Worm (Caenorhabditis elegans) whole organism, L1 larva: Measurements from ENCODE around the gene F31F4.17.

Experiments
- C04F5.9 ChIP-seq: sonication (generic microtip); optimal IDR thresholded peaks from 2 replicates; lab custom pipeline; 2016; ENCODE audit warnings: missing genetic modification characterization, missing compliant biosample characterization
- C16A3.4 ChIP-seq: fragments of 150-350 bp; optimal IDR thresholded peaks from 2 replicates; lab custom pipeline; 2014; ENCODE audit warnings: missing biosample characterization, missing genetic modification characterization
- C34B4.2 ChIP-seq: sonication (generic microtip); optimal IDR thresholded peaks from 2 replicates; lab custom pipeline; 2017; ENCODE audit warnings: mild to moderate bottlenecking, missing genetic modification characterization, missing compliant biosample characterization
- Y116A8C.19 ChIP-seq: sonication (generic microtip); optimal IDR thresholded peaks from 2 replicates; lab custom pipeline; 2016; ENCODE audit warnings: missing compliant biosample characterization, missing genetic modification characterization, borderline replicate concordance
- aha-1 ChIP-seq: fragments of 150-350 bp; optimal IDR thresholded peaks from 2 replicates; lab custom pipeline; 2014; ENCODE audit warnings: missing biosample characterization, missing genetic modification characterization
- alr-1 ChIP-seq: fragments of 200-800 bp; sonication (Bioruptor generic); optimal IDR thresholded peaks from 2 replicates; lab custom pipeline; 2018; ENCODE audit warnings: borderline replicate concordance, mild to moderate bottlenecking, missing genetic modification characterization, missing compliant biosample characterization
- ceh-8 ChIP-seq: fragments of 200-800 bp; sonication (Bioruptor generic); optimal IDR thresholded peaks from 2 replicates; lab custom pipeline; 2018; ENCODE audit warnings: mild to moderate bottlenecking, missing genetic modification characterization, moderate library complexity, missing compliant biosample characterization
- ceh-82 ChIP-seq, 3 experiments: fragments of 150-350 bp in 1 of 3; sonication (generic microtip) in 2 of 3; optimal IDR thresholded peaks; 2 replicates each; lab custom pipeline; 2014 to 2017; ENCODE audit warnings: missing biosample characterization in 3 of 3, missing genetic modification characterization in 3 of 3
- ceh-88 ChIP-seq: fragments of 200-800 bp; sonication (Bioruptor generic); IDR thresholded peaks from 2 replicates; pipeline ENCODE4 v1.3.6; 2022; ENCODE audit warnings: missing genetic modification characterization, missing compliant biosample characterization
- ceh-90 ChIP-seq: sonication (generic microtip); optimal IDR thresholded peaks from 2 replicates; lab custom pipeline; 2016; ENCODE audit warnings: missing genetic modification characterization, missing compliant biosample characterization
- dpl-1 ChIP-seq, 3 experiments: fragments of 150-350 bp in 2 of 3; sonication (generic microtip) in 1 of 3; optimal IDR thresholded peaks; 2 replicates each; lab custom pipeline; 2014 to 2017; ENCODE audit warnings: missing biosample characterization in 3 of 3, missing genetic modification characterization in 3 of 3, missing genetic modification reagents in 3 of 3
- dsc-1 ChIP-seq: sonication (generic microtip); optimal IDR thresholded peaks from 2 replicates; lab custom pipeline; 2016; ENCODE audit warnings: mild to moderate bottlenecking, missing genetic modification characterization, missing compliant biosample characterization
- efl-1 ChIP-seq, 4 experiments: fragments of 150-350 bp; optimal IDR thresholded peaks in 3 of 4; peaks in 1 of 4; 1 replicate in 1 of 4; 2 replicates in 3 of 4; lab custom pipeline; 2014; ENCODE audit warnings: missing biosample characterization in 2 of 4, missing genetic modification characterization in 2 of 4, missing genetic modification reagents in 2 of 4
- efl-3 ChIP-seq: fragments of 200-800 bp; sonication (Bioruptor generic); optimal IDR thresholded peaks from 2 replicates; lab custom pipeline; 2018; ENCODE audit warnings: mild to moderate bottlenecking, missing genetic modification characterization, missing compliant biosample characterization
- egl-13 ChIP-seq: sonication (generic microtip); optimal IDR thresholded peaks from 2 replicates; lab custom pipeline; 2016; ENCODE audit warnings: missing genotype, missing genetic modification reagents, missing genetic modification characterization, missing compliant biosample characterization
- elt-2 ChIP-seq: sonication (generic microtip); optimal IDR thresholded peaks from 2 replicates; lab custom pipeline; 2016; ENCODE audit warnings: missing genetic modification characterization, mild to moderate bottlenecking, inconsistent platforms, missing compliant biosample characterization, missing genetic modification reagents
- ets-5 ChIP-seq: fragments of 200-800 bp; sonication (Bioruptor generic); IDR thresholded peaks from 2 replicates; pipeline ENCODE4 v1.3.6; 2022; ENCODE audit warnings: missing genetic modification characterization, missing compliant biosample characterization
- fkh-10 ChIP-seq: sonication (generic microtip); optimal IDR thresholded peaks from 2 replicates; lab custom pipeline; 2017; ENCODE audit warnings: missing biosample characterization, missing genetic modification reagents, missing genetic modification characterization
- hlh-4 ChIP-seq: sonication (generic microtip); optimal IDR thresholded peaks from 2 replicates; lab custom pipeline; 2016; ENCODE audit warnings: mild to moderate bottlenecking, missing genetic modification characterization, missing compliant biosample characterization
- hpl-2 ChIP-seq: fragments of 150-350 bp; optimal IDR thresholded peaks from 2 replicates; lab custom pipeline; 2014; ENCODE audit warnings: missing biosample characterization, missing genetic modification reagents, missing genetic modification characterization
- irx-1 ChIP-seq: sonication (generic microtip); optimal IDR thresholded peaks from 2 replicates; lab custom pipeline; 2016; ENCODE audit warnings: missing genetic modification characterization, missing compliant biosample characterization
- isw-1 ChIP-seq: fragments of 200-800 bp; sonication (Bioruptor generic); IDR thresholded peaks from 2 replicates; pipeline ENCODE4 v1.3.6; 2022; ENCODE audit warnings: missing genetic modification characterization, missing compliant biosample characterization
- jun-1 ChIP-seq: fragments of 150-350 bp; optimal IDR thresholded peaks from 2 replicates; lab custom pipeline; 2014; ENCODE audit warnings: missing biosample characterization, missing genetic modification reagents, missing genetic modification characterization
- lin-13 ChIP-seq: fragments of 150-350 bp; optimal IDR thresholded peaks from 2 replicates; lab custom pipeline; 2014; ENCODE audit warnings: missing biosample characterization, missing genetic modification reagents, missing genetic modification characterization
- lin-15B ChIP-seq: fragments of 150-350 bp; sonication (generic microtip); optimal IDR thresholded peaks from 3 replicates; lab custom pipeline; 2014; ENCODE audit warnings: missing biosample characterization, missing genetic modification characterization
- lin-35 ChIP-seq, 2 experiments: fragments of 150-350 bp; optimal IDR thresholded peaks; 2 replicates each; lab custom pipeline; 2014; ENCODE audit warnings: missing biosample characterization in 2 of 2, missing genetic modification characterization in 2 of 2, missing genetic modification reagents in 2 of 2
- lir-3 ChIP-seq: sonication (generic microtip); optimal IDR thresholded peaks from 2 replicates; lab custom pipeline; 2016; ENCODE audit warnings: mild to moderate bottlenecking, missing genetic modification characterization, moderate library complexity, missing compliant biosample characterization; ENCODE audit not compliant: poor library complexity
- mab-9 ChIP-seq: fragments of 200-800 bp; sonication (Bioruptor generic); IDR thresholded peaks from 2 replicates; pipeline ENCODE4 v1.3.6; 2022; ENCODE audit warnings: missing genetic modification reagents, missing genetic modification characterization, missing compliant biosample characterization
- mef-2 ChIP-seq: fragments of 150-350 bp; optimal IDR thresholded peaks from 2 replicates; lab custom pipeline; 2014; ENCODE audit warnings: missing biosample characterization, missing genetic modification characterization
- nhr-11 ChIP-seq: fragments of 150-350 bp; optimal IDR thresholded peaks from 2 replicates; lab custom pipeline; 2014; ENCODE audit warnings: missing biosample characterization, missing genetic modification characterization
- nhr-12 ChIP-seq: sonication (generic microtip); optimal IDR thresholded peaks from 2 replicates; lab custom pipeline; 2017; ENCODE audit warnings: missing biosample characterization, missing genetic modification characterization
- nhr-19 ChIP-seq: fragments of 200-800 bp; sonication (Bioruptor generic); conservative IDR thresholded peaks from 2 replicates; pipeline ENCODE4 v1.3.6; 2022; ENCODE audit warnings: missing genetic modification characterization, missing compliant biosample characterization
- nhr-28 ChIP-seq: fragments of 150-350 bp; optimal IDR thresholded peaks from 2 replicates; lab custom pipeline; 2014; ENCODE audit warnings: missing biosample characterization, missing genetic modification characterization
- nhr-47 ChIP-seq: sonication (generic microtip); optimal IDR thresholded peaks from 2 replicates; lab custom pipeline; 2016; ENCODE audit warnings: mild to moderate bottlenecking, missing genetic modification characterization, moderate library complexity, missing compliant biosample characterization
- nhr-76 ChIP-seq: sonication (generic microtip); optimal IDR thresholded peaks from 2 replicates; lab custom pipeline; 2017; ENCODE audit warnings: missing biosample characterization, missing genetic modification characterization
- nhr-77 ChIP-seq: fragments of 150-350 bp; optimal IDR thresholded peaks from 2 replicates; lab custom pipeline; 2014; ENCODE audit warnings: missing biosample characterization, missing genetic modification characterization
- nhr-90 ChIP-seq: sonication (generic microtip); optimal IDR thresholded peaks from 2 replicates; lab custom pipeline; 2016; ENCODE audit warnings: mild to moderate bottlenecking, missing genetic modification characterization, missing compliant biosample characterization; ENCODE audit not compliant: poor library complexity
- pqm-1 ChIP-seq: sonication (generic microtip); optimal IDR thresholded peaks from 3 replicates; lab custom pipeline; 2017; ENCODE audit warnings: missing biosample characterization, missing genetic modification characterization
- rnt-1 ChIP-seq: sonication (generic microtip); optimal IDR thresholded peaks from 2 replicates; lab custom pipeline; 2016; ENCODE audit warnings: mild to moderate bottlenecking, missing genetic modification characterization, moderate library complexity, missing compliant biosample characterization
- snpc-4 ChIP-seq: fragments of 150-350 bp; optimal IDR thresholded peaks from 2 replicates; lab custom pipeline; 2014; ENCODE audit warnings: missing biosample characterization, missing genetic modification characterization
- snu-23 ChIP-seq: sonication (generic microtip); optimal IDR thresholded peaks from 2 replicates; lab custom pipeline; 2016; ENCODE audit warnings: missing genetic modification characterization, missing compliant biosample characterization
- sptf-1 ChIP-seq: fragments of 150-350 bp; optimal IDR thresholded peaks from 2 replicates; lab custom pipeline; 2014; ENCODE audit warnings: missing biosample characterization, missing genetic modification characterization
- tbx-2 ChIP-seq: sonication (generic microtip); optimal IDR thresholded peaks from 2 replicates; lab custom pipeline; 2016; ENCODE audit warnings: missing genetic modification characterization, missing compliant biosample characterization
- unc-130 ChIP-seq: fragments of 150-350 bp; optimal IDR thresholded peaks from 2 replicates; lab custom pipeline; 2017; ENCODE audit warnings: missing biosample characterization, missing genetic modification characterization, inconsistent platforms
- unc-30 ChIP-seq: sonication (generic microtip); optimal IDR thresholded peaks from 2 replicates; lab custom pipeline; 2017; ENCODE audit warnings: missing biosample characterization, missing genetic modification characterization
- unc-62 ChIP-seq: fragments of 150-350 bp; optimal IDR thresholded peaks from 2 replicates; lab custom pipeline; 2014; ENCODE audit warnings: missing biosample characterization, missing genetic modification reagents, missing genetic modification characterization
- unc-86 ChIP-seq: sonication (generic microtip); optimal IDR thresholded peaks from 2 replicates; lab custom pipeline; 2016; ENCODE audit warnings: missing genetic modification characterization, missing compliant biosample characterization
- xbp-1 ChIP-seq: sonication (generic microtip); optimal IDR thresholded peaks from 2 replicates; lab custom pipeline; 2016; ENCODE audit warnings: missing genetic modification characterization, missing compliant biosample characterization
- ztf-4 ChIP-seq: fragments of 150-350 bp; optimal IDR thresholded peaks from 2 replicates; lab custom pipeline; 2014; ENCODE audit warnings: missing biosample characterization, missing genetic modification characterization

The F31F4.17 gene

DNA sequence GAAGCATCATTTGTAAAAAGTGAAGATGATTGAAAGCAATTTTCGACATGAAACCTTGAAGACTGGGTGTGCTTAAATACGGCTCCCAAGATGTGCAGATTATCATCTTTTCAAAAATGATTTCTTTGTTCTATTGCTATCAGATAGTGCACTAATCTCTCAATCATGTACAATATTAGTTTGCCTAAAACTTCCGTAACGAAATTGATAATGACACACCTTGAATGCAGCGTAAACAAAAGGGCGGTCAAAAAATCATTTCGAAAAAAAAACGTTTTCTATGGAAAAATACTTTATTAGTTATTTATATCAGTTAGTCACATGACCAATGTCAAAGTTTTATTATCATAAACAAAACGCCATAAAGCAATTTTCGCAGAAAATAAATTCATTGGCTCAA is 37.2 kb downstream of the F31F4.17 start, which contains the start of gene F48G7.5:
Gene F48G7.5, minus strand, starts transcription at position 34 of the 400 bp plus-strand sequence.
- TF ChIP-seq lin-15B (no peak), nhr-12 (no peak), elt-2 (peak; percentile 29)
- TF ChIP-seq, all 84 proteins: peak for 1

DNA sequence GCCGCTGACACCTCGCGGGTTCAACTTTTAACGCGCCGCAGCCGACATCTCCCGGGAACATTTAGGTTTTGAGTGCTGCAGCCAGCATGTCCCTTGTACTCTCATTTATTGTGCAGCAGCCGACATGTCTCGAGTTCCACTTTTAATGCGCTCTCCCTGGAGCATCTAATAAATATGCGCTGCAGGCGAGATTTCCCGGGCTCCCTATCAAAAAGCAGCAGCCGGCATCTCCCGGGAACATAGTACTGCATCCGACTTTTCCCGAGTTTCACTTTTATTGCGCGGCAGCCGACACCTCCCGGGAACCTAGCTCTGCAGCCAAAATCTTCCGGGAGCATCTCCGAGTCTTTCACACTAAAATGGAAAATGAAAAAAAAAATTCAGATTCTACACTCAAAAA is 39.1 kb downstream of the F31F4.17 start:
- TF ChIP-seq ztf-4 (tag; lab: Kevin White, UChicago) (no peak), ceh-90 (tag; lab: Kevin White, UChicago) (no peak), mab-9 (GFP tag; lab: Robert Waterston, UW) (no peak), unc-130 (tag; lab: Kevin White, UChicago) (no peak)

DNA sequence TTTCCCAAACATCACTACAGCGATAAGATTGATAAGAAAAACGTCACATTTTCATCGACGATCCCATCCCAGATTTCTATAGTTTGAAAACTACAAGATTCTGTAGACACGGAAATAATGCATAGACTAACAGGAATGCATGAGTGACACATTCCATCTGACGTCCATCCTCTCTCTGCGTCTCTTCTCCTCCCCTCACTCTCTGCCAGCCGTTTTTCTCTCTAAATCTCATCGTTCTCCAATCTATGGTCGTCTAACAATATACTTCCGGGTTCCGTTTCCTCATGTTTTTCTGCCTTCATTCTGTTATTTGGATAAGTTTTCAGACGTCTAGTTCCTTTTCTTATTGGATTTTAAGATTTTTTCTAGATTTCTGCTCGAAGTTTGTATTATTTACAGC is 41.1 kb downstream of the F31F4.17 start, which contains the start of gene F48G7.4:
Gene F48G7.4, plus strand, starts transcription at position 400 of the 400 bp plus-strand sequence.
- no peak for TF ChIP-seq aha-1 (tag; lab: Kevin White, UChicago)
- peak; percentile 47 for TF ChIP-seq irx-1
- TF ChIP-seq snu-23 (GFP tag; lab: Kevin White, UChicago): peak; percentile 86
- TF ChIP-seq C04F5.9 (tag; lab: Kevin White, UChicago): no peak
- TF ChIP-seq nhr-28 (tag; lab: Kevin White, UChicago): no peak
- no peak for TF ChIP-seq sptf-1 (tag; lab: Kevin White, UChicago)
- TF ChIP-seq nhr-76: no peak
- peak; percentile 60 for TF ChIP-seq dsc-1 (tag; lab: Kevin White, UChicago)
- TF ChIP-seq lir-3 (tag; lab: Kevin White, UChicago): peak; percentile 62
- TF ChIP-seq Y116A8C.19 (tag; lab: Kevin White, UChicago): no peak
- peak; percentile 55 for TF ChIP-seq egl-13
- TF ChIP-seq hlh-4 (tag; lab: Kevin White, UChicago): no peak
- TF ChIP-seq C34B4.2 (tag; lab: Kevin White, UChicago): no peak
- no peak for TF ChIP-seq C16A3.4 (tag; lab: Kevin White, UChicago)
- no peak for TF ChIP-seq unc-62 (GFP tag; lab: Kevin White, UChicago)
- no peak for TF ChIP-seq pqm-1 (tag; lab: Kevin White, UChicago)
- TF ChIP-seq nhr-47 (tag; lab: Kevin White, UChicago): peak; percentile 86
- TF ChIP-seq nhr-19 (GFP tag; lab: Robert Waterston, UW): peak; percentile 60
- TF ChIP-seq nhr-90: no peak
- TF ChIP-seq lin-15B: no peak
- peak; percentile 90 for TF ChIP-seq unc-86 (tag; lab: Kevin White, UChicago)
- no peak for TF ChIP-seq nhr-12
- peak; percentile 64 for TF ChIP-seq jun-1 (tag; lab: Kevin White, UChicago)
- peak; percentile 69 to 90 (median 76) for TF ChIP-seq ceh-82 (tag; optimal IDR thresholded peaks at IDR 0.05; lab: Kevin White, UChicago)
- no peak for TF ChIP-seq efl-3 (GFP tag; lab: Kevin White, UChicago)
- TF ChIP-seq nhr-77 (tag; lab: Kevin White, UChicago): peak; percentile 23
- peak; percentile 73 for TF ChIP-seq nhr-11
- TF ChIP-seq alr-1: no peak
- TF ChIP-seq tbx-2 (tag; lab: Kevin White, UChicago): peak; percentile 86
- TF ChIP-seq lin-35 (GFP tag; optimal IDR thresholded peaks at IDR 0.05; lab: Kevin White, UChicago): peak; percentile 52 to 64
- TF ChIP-seq isw-1 (GFP tag; lab: Robert Waterston, UW): peak; percentile 33
- peak; percentile 22 to 44 (median 32) for TF ChIP-seq dpl-1 (GFP tag; optimal IDR thresholded peaks at IDR 0.05; lab: Kevin White, UChicago)
- TF ChIP-seq ceh-8: no peak
- TF ChIP-seq efl-1 (optimal IDR thresholded peaks at IDR 0.05; lab: Kevin White, UChicago): peak; percentile 73 to 75
- peak in 1 of 2 experiments; percentile 47 for TF ChIP-seq efl-1 (GFP tag; optimal IDR thresholded peaks at IDR 0.05 in 1 of 2; lab: Kevin White, UChicago)
- peak; percentile 24 for TF ChIP-seq mef-2 (tag; lab: Kevin White, UChicago)
- no peak for TF ChIP-seq ceh-88 (GFP tag; lab: Robert Waterston, UW)
- peak; percentile 67 for TF ChIP-seq rnt-1
- TF ChIP-seq unc-30 (tag; lab: Kevin White, UChicago): no peak
- TF ChIP-seq ets-5 (GFP tag; lab: Robert Waterston, UW): no peak
- peak; percentile 15 for TF ChIP-seq lin-13 (GFP tag; lab: Kevin White, UChicago)
- TF ChIP-seq xbp-1 (tag; lab: Kevin White, UChicago): peak; percentile 64
- peak; percentile 38 for TF ChIP-seq fkh-10 (GFP tag; lab: Kevin White, UChicago)
- TF ChIP-seq hpl-2: no peak
- peak; percentile 13 for TF ChIP-seq snpc-4 (tag; lab: Kevin White, UChicago)
